Worm (Caenorhabditis elegans) whole organism, L2 larva: ENCODE data around the gene str-229.

ENCODE experiments used
- C34F6.9 ChIP-seq: fragments of 150-350 bp; optimal IDR thresholded peaks from 2 replicates; lab custom pipeline; 2014; ENCODE audit warnings: missing biosample characterization, missing genetic modification characterization
- R02D3.7 ChIP-seq: fragments of 150-350 bp; optimal IDR thresholded peaks from 2 replicates; lab custom pipeline; 2014; ENCODE audit warnings: missing biosample characterization, missing genetic modification characterization
- aly-2 ChIP-seq: fragments of 150-350 bp; optimal IDR thresholded peaks from 2 replicates; lab custom pipeline; 2014; ENCODE audit warnings: missing biosample characterization, missing genetic modification characterization
- ama-1 ChIP-seq: fragments of 150-350 bp; optimal IDR thresholded peaks from 2 replicates; lab custom pipeline; 2018; ENCODE audit warnings: inconsistent platforms
- blmp-1 ChIP-seq: sonication (generic microtip); optimal IDR thresholded peaks from 2 replicates; lab custom pipeline; 2017; ENCODE audit warnings: missing genetic modification characterization, mild to moderate bottlenecking, missing compliant biosample characterization, antibody characterized with exemption, moderate library complexity; ENCODE audit not compliant: insufficient read depth
- ceh-82 ChIP-seq: fragments of 150-350 bp; optimal IDR thresholded peaks from 2 replicates; lab custom pipeline; 2014; ENCODE audit warnings: missing biosample characterization, missing genetic modification characterization
- egl-27 ChIP-seq: sonication (generic microtip); optimal IDR thresholded peaks from 3 replicates; lab custom pipeline; 2017; ENCODE audit warnings: missing biosample characterization, missing genetic modification reagents, missing genetic modification characterization
- lin-11 ChIP-seq: fragments of 150-350 bp; sonication (generic microtip); optimal IDR thresholded peaks from 2 replicates; lab custom pipeline; 2014; ENCODE audit warnings: missing biosample characterization, missing genetic modification characterization, inconsistent platforms, mixed read lengths
- lin-13 ChIP-seq: fragments of 150-350 bp; optimal IDR thresholded peaks from 2 replicates; lab custom pipeline; 2014; ENCODE audit warnings: missing biosample characterization, missing genetic modification reagents, missing genetic modification characterization
- mdl-1 ChIP-seq, 2 experiments: fragments of 150-350 bp in 1 of 2; sonication (generic microtip) in 1 of 2; optimal IDR thresholded peaks; 2 replicates each; lab custom pipeline; 2017; ENCODE audit warnings: missing biosample characterization in 2 of 2, missing genetic modification characterization in 2 of 2
- nhr-11 ChIP-seq: fragments of 150-350 bp; optimal IDR thresholded peaks from 2 replicates; lab custom pipeline; 2014; ENCODE audit warnings: missing biosample characterization, missing genetic modification characterization
- nhr-25 ChIP-seq: fragments of 150-350 bp; sonication (generic microtip); optimal IDR thresholded peaks from 3 replicates; lab custom pipeline; 2014; ENCODE audit warnings: missing biosample characterization, missing genetic modification characterization

DNA sequence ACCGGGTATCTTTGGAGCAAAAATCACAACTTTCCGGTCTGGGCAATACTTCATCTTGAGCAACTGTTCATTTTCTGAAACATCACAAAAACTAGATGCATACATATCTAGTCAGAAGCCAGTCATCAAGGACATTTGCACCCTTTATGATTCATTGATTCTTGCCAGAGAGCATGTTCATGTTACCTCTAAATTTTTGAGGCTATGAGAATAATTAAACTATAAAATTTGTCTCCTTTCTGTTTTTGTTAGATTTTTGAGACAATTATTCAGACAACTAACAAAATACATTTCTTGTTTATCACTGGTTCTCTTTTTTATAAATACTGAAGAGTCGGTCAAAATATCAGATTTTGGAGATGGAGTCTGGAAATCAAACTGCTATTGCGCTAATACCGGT is 14.1 kb upstream of the str-229 start, which contains the start of gene srx-67:
- TF ChIP-seq C34F6.9 (tag; lab: Kevin White, UChicago) (no peak), ceh-82 (tag; lab: Kevin White, UChicago) (no peak), nhr-11 (no peak), lin-13 (GFP tag; lab: Kevin White, UChicago) (no peak), lin-11 (no peak), mdl-1 (tag; optimal IDR thresholded peaks at IDR 0.05; lab: Kevin White, UChicago) (no peak), aly-2 (tag; lab: Kevin White, UChicago) (no peak), nhr-25 (tag; lab: Kevin White, UChicago) (no peak), blmp-1 (tag; lab: Kevin White, UChicago) (no peak), ama-1 (lab: Kevin White, UChicago) (no peak), R02D3.7 (no peak), egl-27 (tag; lab: Kevin White, UChicago) (no peak)
